Worm (Caenorhabditis elegans): ENCODE results near the gene Y46D2A.2.

DNA sequence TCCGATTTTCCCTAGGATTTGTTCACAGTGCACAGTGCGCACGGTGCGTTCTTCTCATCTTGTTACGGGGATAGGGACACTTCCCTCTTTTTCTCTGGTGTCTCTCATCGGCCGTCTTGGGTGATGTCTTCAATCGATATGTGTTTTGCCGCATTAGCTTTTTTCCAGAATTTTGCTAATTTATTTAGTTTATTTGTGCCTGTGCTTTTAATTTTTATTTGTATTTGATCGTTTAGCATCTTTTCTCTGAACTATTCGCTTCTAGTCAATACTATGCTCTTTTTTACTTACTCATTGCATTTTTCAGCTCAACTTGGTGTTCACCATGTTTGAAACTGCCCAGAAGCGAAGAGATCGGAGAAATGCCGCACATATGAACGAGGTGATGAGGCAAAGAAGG lies 17.2 kb upstream of the Y46D2A.2 start, which contains the start of gene F14D2.5:
- TF ChIP-seq alr-1 (tag; optimal IDR thresholded peaks at IDR 0.05): no peak
- no peak for TF ChIP-seq nhr-237 (tag; optimal IDR thresholded peaks at IDR 0.05)
- TF ChIP-seq nhr-12 (tag; optimal IDR thresholded peaks at IDR 0.05): no peak
- no peak for TF ChIP-seq ceh-82 (tag; optimal IDR thresholded peaks at IDR 0.05)
- no peak for TF ChIP-seq ztf-11 (tag; optimal IDR thresholded peaks at IDR 0.05)
- no peak for TF ChIP-seq nhr-129 (tag; optimal IDR thresholded peaks at IDR 0.05)
